Worm (Caenorhabditis elegans) whole organism, young adult: ENCODE results near the gene R10F2.5.

Experiments
- B0035.1 ChIP-seq: sonication (generic microtip); optimal IDR thresholded peaks from 2 replicates; lab custom pipeline; 2016; ENCODE audit warnings: missing genetic modification characterization, mild to moderate bottlenecking, missing compliant biosample characterization, missing genotype, missing genetic modification reagents
- B0336.3 ChIP-seq: fragments of 200-800 bp; sonication (Bioruptor generic); IDR thresholded peaks from 2 replicates; pipeline ENCODE4 v1.3.6; 2022; ENCODE audit warnings: missing genetic modification characterization, missing compliant biosample characterization
- F22D6.2 ChIP-seq: sonication (generic microtip); optimal IDR thresholded peaks from 2 replicates; lab custom pipeline; 2016; ENCODE audit warnings: mild to moderate bottlenecking, missing genetic modification characterization, missing compliant biosample characterization
- F23B12.7 ChIP-seq: sonication (generic microtip); optimal IDR thresholded peaks from 2 replicates; lab custom pipeline; 2017; ENCODE audit warnings: missing genetic modification characterization, mild to moderate bottlenecking, missing compliant biosample characterization, antibody characterized with exemption, moderate library complexity; ENCODE audit not compliant: insufficient read depth
- F33H1.4 ChIP-seq: fragments of 200-800 bp; sonication (Bioruptor generic); IDR thresholded peaks from 2 replicates; pipeline ENCODE4 v1.3.6; 2022; ENCODE audit warnings: missing genetic modification reagents, missing genetic modification characterization, missing compliant biosample characterization
- F37B4.10 ChIP-seq: fragments of 200-800 bp; sonication (Bioruptor generic); IDR thresholded peaks from 2 replicates; pipeline ENCODE4 v1.3.6; 2022; ENCODE audit warnings: missing genetic modification characterization, missing compliant biosample characterization
- F39B2.1 ChIP-seq: fragments of 200-800 bp; sonication (Bioruptor generic); IDR thresholded peaks from 2 replicates; pipeline ENCODE4 v1.3.6; 2022; ENCODE audit warnings: missing genetic modification reagents, missing genetic modification characterization, missing compliant biosample characterization
- F55B11.4 ChIP-seq: sonication (generic microtip); optimal IDR thresholded peaks from 2 replicates; lab custom pipeline; 2016; ENCODE audit warnings: missing compliant biosample characterization, missing genetic modification characterization, borderline replicate concordance; ENCODE audit not compliant: insufficient read depth
- F57C9.4 ChIP-seq: sonication (generic microtip); optimal IDR thresholded peaks from 2 replicates; lab custom pipeline; 2017; ENCODE audit warnings: mild to moderate bottlenecking, missing genetic modification characterization, missing compliant biosample characterization
- K11D2.4 ChIP-seq: fragments of 200-800 bp; sonication (Bioruptor generic); IDR thresholded peaks from 2 replicates; pipeline ENCODE4 v1.3.6; 2022; ENCODE audit warnings: missing genetic modification reagents, missing genetic modification characterization, missing compliant biosample characterization
- K12H6.12 ChIP-seq: fragments of 200-800 bp; sonication (Bioruptor generic); optimal IDR thresholded peaks from 2 replicates; lab custom pipeline; 2018; ENCODE audit warnings: mild to moderate bottlenecking, missing genetic modification characterization, missing compliant biosample characterization
- T07F8.4 ChIP-seq: sonication (generic microtip); optimal IDR thresholded peaks from 2 replicates; lab custom pipeline; 2016; ENCODE audit warnings: mild to moderate bottlenecking, missing genetic modification characterization, moderate library complexity, missing compliant biosample characterization
- Y67H2A.10 ChIP-seq: fragments of 200-800 bp; sonication (Bioruptor generic); conservative IDR thresholded peaks from 2 replicates; pipeline ENCODE4 v1.3.6; 2022; ENCODE audit warnings: missing genetic modification reagents, missing genetic modification characterization, missing compliant biosample characterization
- akir-1 ChIP-seq: fragments of 200-800 bp; sonication (Bioruptor generic); optimal IDR thresholded peaks from 2 replicates; lab custom pipeline; 2018; ENCODE audit warnings: mild to moderate bottlenecking, missing genetic modification characterization, moderate library complexity, missing compliant biosample characterization
- attf-3 ChIP-seq: fragments of 200-800 bp; sonication (Bioruptor generic); conservative IDR thresholded peaks from 2 replicates; pipeline ENCODE4 v1.3.6; 2022; ENCODE audit warnings: missing genetic modification reagents, missing genetic modification characterization, missing compliant biosample characterization
- attf-5 ChIP-seq: fragments of 200-800 bp; sonication (Bioruptor generic); optimal IDR thresholded peaks from 2 replicates; lab custom pipeline; 2018; ENCODE audit warnings: mild to moderate bottlenecking, missing genetic modification characterization, missing compliant biosample characterization
- bed-1 ChIP-seq: fragments of 200-800 bp; sonication (Bioruptor generic); IDR thresholded peaks from 2 replicates; pipeline ENCODE4 v1.3.6; 2022; ENCODE audit warnings: missing genetic modification reagents, missing genetic modification characterization, missing compliant biosample characterization
- cebp-2 ChIP-seq: fragments of 200-800 bp; sonication (Bioruptor generic); IDR thresholded peaks from 2 replicates; pipeline ENCODE4 v1.3.6; 2022; ENCODE audit warnings: missing genetic modification characterization, missing compliant biosample characterization
- ceh-58 ChIP-seq: fragments of 200-800 bp; sonication (Bioruptor generic); IDR thresholded peaks from 2 replicates; pipeline ENCODE4 v1.3.6; 2022; ENCODE audit warnings: missing genetic modification characterization, missing compliant biosample characterization
- die-1 ChIP-seq: sonication (generic microtip); optimal IDR thresholded peaks from 2 replicates; lab custom pipeline; 2016; ENCODE audit warnings: missing genotype, mild to moderate bottlenecking, missing genetic modification characterization, missing compliant biosample characterization
- dox-1 ChIP-seq: fragments of 200-800 bp; sonication (Bioruptor generic); IDR thresholded peaks from 2 replicates; pipeline ENCODE4 v1.3.6; 2022; ENCODE audit warnings: missing genetic modification reagents, missing genetic modification characterization, missing compliant biosample characterization
- dpff-1 ChIP-seq: sonication (generic microtip); optimal IDR thresholded peaks from 2 replicates; lab custom pipeline; 2017; ENCODE audit warnings: mild to moderate bottlenecking, missing genetic modification characterization, missing compliant biosample characterization
- dpl-1 ChIP-seq: fragments of 150-350 bp; optimal IDR thresholded peaks from 2 replicates; lab custom pipeline; 2014; ENCODE audit warnings: missing biosample characterization, missing genetic modification reagents, missing genetic modification characterization
- egl-18 ChIP-seq: fragments of 200-800 bp; sonication (Bioruptor generic); IDR thresholded peaks from 2 replicates; pipeline ENCODE4 v1.3.6; 2022; ENCODE audit warnings: missing genetic modification reagents, missing genetic modification characterization, missing compliant biosample characterization
- ets-4 ChIP-seq: fragments of 200-800 bp; sonication (Bioruptor generic); optimal IDR thresholded peaks from 2 replicates; lab custom pipeline; 2018; ENCODE audit warnings: mild to moderate bottlenecking, missing genetic modification characterization, missing compliant biosample characterization
- hmg-1.2 ChIP-seq: fragments of 200-800 bp; sonication (Bioruptor generic); IDR thresholded peaks from 2 replicates; pipeline ENCODE4 v1.3.6; 2022; ENCODE audit warnings: missing genetic modification reagents, missing genetic modification characterization, missing compliant biosample characterization
- hsf-1 ChIP-seq: fragments of 200-800 bp; sonication (Bioruptor generic); IDR thresholded peaks from 2 replicates; pipeline ENCODE4 v1.3.6; 2022; ENCODE audit warnings: missing genetic modification reagents, missing genetic modification characterization, missing compliant biosample characterization
- let-607 ChIP-seq, 2 experiments: fragments of 200-800 bp in 1 of 2; sonication (Bioruptor generic) in 1 of 2; sonication (generic microtip) in 1 of 2; optimal IDR thresholded peaks; 2 replicates each; lab custom pipeline; 2016 to 2018; ENCODE audit warnings: mild to moderate bottlenecking in 2 of 2, missing compliant biosample characterization in 2 of 2, missing genetic modification characterization in 2 of 2, moderate library complexity in 2 of 2, missing genotype in 1 of 2
- lir-1 ChIP-seq: fragments of 200-800 bp; sonication (Bioruptor generic); conservative IDR thresholded peaks from 2 replicates; pipeline ENCODE4 v1.3.6; 2022; ENCODE audit warnings: missing genetic modification reagents, missing genetic modification characterization, missing compliant biosample characterization
- madf-10 ChIP-seq: sonication (generic microtip); optimal IDR thresholded peaks from 2 replicates; lab custom pipeline; 2016; ENCODE audit warnings: mild to moderate bottlenecking, missing genetic modification characterization, missing compliant biosample characterization
- madf-6 ChIP-seq: fragments of 200-800 bp; sonication (Bioruptor generic); IDR thresholded peaks from 2 replicates; pipeline ENCODE4 v1.3.6; 2022; ENCODE audit warnings: missing genetic modification reagents, missing genetic modification characterization, missing compliant biosample characterization
- mcd-1 ChIP-seq: fragments of 200-800 bp; sonication (Bioruptor generic); IDR thresholded peaks from 2 replicates; pipeline ENCODE4 v1.3.6; 2022; ENCODE audit warnings: missing genetic modification reagents, missing genetic modification characterization, missing compliant biosample characterization
- mes-4 ChIP-seq: sonication (generic microtip); optimal IDR thresholded peaks from 2 replicates; lab custom pipeline; 2016; ENCODE audit warnings: missing genotype, missing genetic modification characterization, missing compliant biosample characterization
- mxl-1 ChIP-seq: sonication (generic microtip); optimal IDR thresholded peaks from 2 replicates; lab custom pipeline; 2016; ENCODE audit warnings: missing genetic modification characterization, missing compliant biosample characterization
- nfya-1 ChIP-seq: sonication (generic microtip); optimal IDR thresholded peaks from 2 replicates; lab custom pipeline; 2017; ENCODE audit warnings: antibody characterized with exemption, missing compliant biosample characterization, missing genetic modification characterization, borderline replicate concordance; ENCODE audit not compliant: insufficient read depth
- pbrm-1 ChIP-seq: fragments of 200-800 bp; sonication (Bioruptor generic); IDR thresholded peaks from 2 replicates; pipeline ENCODE4 v1.3.6; 2022; ENCODE audit warnings: missing genetic modification reagents, missing genetic modification characterization, missing compliant biosample characterization
- repo-1 ChIP-seq: sonication (generic microtip); optimal IDR thresholded peaks from 2 replicates; lab custom pipeline; 2017; ENCODE audit warnings: mild to moderate bottlenecking, missing genetic modification characterization, missing compliant biosample characterization
- sdz-38 ChIP-seq: sonication (generic microtip); optimal IDR thresholded peaks from 2 replicates; lab custom pipeline; 2016; ENCODE audit warnings: missing genotype, missing genetic modification characterization, missing compliant biosample characterization
- sea-2 ChIP-seq: fragments of 200-800 bp; sonication (Bioruptor generic); IDR thresholded peaks from 2 replicates; pipeline ENCODE4 v1.3.6; 2022; ENCODE audit warnings: missing genetic modification characterization, missing compliant biosample characterization
- snpc-4 ChIP-seq, 5 experiments: fragments of 150-350 bp in 1 of 5; sonication (generic microtip) in 4 of 5; optimal IDR thresholded peaks; 2 replicates each; lab custom pipeline; 2014 to 2018; ENCODE audit warnings: missing genetic modification characterization in 5 of 5, missing biosample characterization in 3 of 5, antibody characterized with exemption in 2 of 5, mild to moderate bottlenecking in 2 of 5, missing compliant biosample characterization in 2 of 5, missing genotype in 2 of 5, moderate library complexity in 2 of 5, missing genetic modification reagents in 1 of 5
- sptf-2 ChIP-seq: fragments of 200-800 bp; sonication (Bioruptor generic); optimal IDR thresholded peaks from 2 replicates; lab custom pipeline; 2018; ENCODE audit warnings: mild to moderate bottlenecking, missing genetic modification characterization, missing compliant biosample characterization
- tbx-9 ChIP-seq: sonication (generic microtip); optimal IDR thresholded peaks from 2 replicates; lab custom pipeline; 2016; ENCODE audit warnings: borderline replicate concordance, missing genetic modification characterization, inconsistent platforms, missing compliant biosample characterization
- xnd-1 ChIP-seq: sonication (generic microtip); optimal IDR thresholded peaks from 2 replicates; lab custom pipeline; 2016; ENCODE audit warnings: missing genotype, missing genetic modification reagents, missing genetic modification characterization, missing compliant biosample characterization
- ztf-22 ChIP-seq: fragments of 200-800 bp; sonication (Bioruptor generic); optimal IDR thresholded peaks from 2 replicates; lab custom pipeline; 2018; ENCODE audit warnings: mild to moderate bottlenecking, missing genetic modification characterization, moderate library complexity, missing compliant biosample characterization
- ztf-26 ChIP-seq: sonication (generic microtip); optimal IDR thresholded peaks from 2 replicates; lab custom pipeline; 2017; ENCODE audit warnings: missing genetic modification characterization, missing compliant biosample characterization
- ztf-3 ChIP-seq: fragments of 200-800 bp; sonication (Bioruptor generic); optimal IDR thresholded peaks from 2 replicates; lab custom pipeline; 2018; ENCODE audit warnings: mild to moderate bottlenecking, missing genetic modification characterization, missing compliant biosample characterization
- ztf-6 ChIP-seq: fragments of 200-800 bp; sonication (Bioruptor generic); IDR thresholded peaks from 2 replicates; pipeline ENCODE4 v1.3.6; 2022; ENCODE audit warnings: missing genetic modification reagents, missing genetic modification characterization, missing compliant biosample characterization

R10F2.5 gene

DNA sequence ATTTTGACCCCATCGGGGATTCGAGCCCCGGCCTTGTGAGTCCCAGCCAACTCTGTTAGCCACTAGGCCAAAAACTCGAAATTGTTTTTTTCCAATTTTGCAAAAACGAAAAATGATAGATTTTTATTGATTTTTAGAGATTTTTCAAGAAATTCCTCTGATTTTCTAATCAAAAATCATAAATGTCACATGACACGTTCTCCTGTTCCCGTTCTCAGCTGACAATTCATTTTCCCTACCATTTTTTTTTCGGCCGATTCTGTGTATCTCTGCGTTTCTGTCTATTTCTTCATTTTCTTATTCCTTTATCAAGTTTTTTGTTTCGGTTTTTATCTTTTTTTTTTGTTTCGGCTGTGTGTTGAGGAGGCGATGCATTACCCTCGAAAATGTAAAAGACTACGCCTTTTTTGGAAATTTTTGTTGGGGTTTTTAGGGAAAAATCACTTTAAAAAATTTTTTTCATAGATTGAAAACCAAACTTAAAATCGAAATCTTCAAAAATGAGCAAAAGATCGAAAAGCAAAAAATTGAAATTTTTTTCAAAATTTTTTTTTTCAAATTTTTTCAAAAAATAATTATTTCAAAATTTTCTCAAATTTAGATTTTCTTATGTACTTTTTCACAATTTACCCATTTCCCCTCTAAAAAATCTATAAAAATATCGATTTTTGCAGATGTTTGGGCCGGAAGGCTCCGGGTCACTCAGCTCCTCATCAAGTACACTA is 50.3 kb downstream of the R10F2.5 start, which contains the start of gene klf-1 (continued):
- TF ChIP-seq ztf-22 (GFP tag; lab: Kevin White, UChicago) (no peak), mes-4 (tag; lab: Kevin White, UChicago) (no peak), mcd-1 (GFP tag; lab: Robert Waterston, UW) (0 out of 2 replicates have a peak, but pooled peaks have one; percentile 15), B0336.3 (GFP tag; lab: Robert Waterston, UW) (no peak), lir-1 (GFP tag; lab: Robert Waterston, UW) (no peak), F37B4.10 (GFP tag; lab: Robert Waterston, UW) (no peak), repo-1 (tag; lab: Kevin White, UChicago) (no peak), F33H1.4 (GFP tag; lab: Robert Waterston, UW) (no peak), snpc-4 (GFP tag; optimal IDR thresholded peaks at IDR 0.05; lab: Kevin White, UChicago) (no peak), snpc-4 (tag; optimal IDR thresholded peaks at IDR 0.05; lab: Kevin White, UChicago) (no peak), F23B12.7 (tag; lab: Kevin White, UChicago) (no peak), die-1 (tag; lab: Kevin White, UChicago) (no peak), ztf-26 (peak; percentile 50), pbrm-1 (GFP tag; lab: Robert Waterston, UW) (no peak), ets-4 (GFP tag; lab: Kevin White, UChicago) (no peak), K11D2.4 (peak; percentile 69), bed-1 (GFP tag; lab: Robert Waterston, UW) (no peak), F39B2.1 (GFP tag; lab: Robert Waterston, UW) (no peak), F22D6.2 (no peak), Y67H2A.10 (GFP tag; lab: Robert Waterston, UW) (no peak), xnd-1 (tag; lab: Kevin White, UChicago) (no peak), sea-2 (no peak), dpff-1 (tag; lab: Kevin White, UChicago) (no peak), egl-18 (GFP tag; lab: Robert Waterston, UW) (no peak), tbx-9 (tag; lab: Kevin White, UChicago) (no peak), akir-1 (GFP tag; lab: Kevin White, UChicago) (no peak), attf-5 (GFP tag; lab: Kevin White, UChicago) (peak; percentile 33), K12H6.12 (tag; lab: Kevin White, UChicago) (no peak), dox-1 (GFP tag; lab: Robert Waterston, UW) (peak; percentile 57), T07F8.4 (no peak), nfya-1 (tag; lab: Kevin White, UChicago) (no peak), cebp-2 (GFP tag; lab: Robert Waterston, UW) (no peak), ztf-3 (no peak), F57C9.4 (tag; lab: Kevin White, UChicago) (no peak), ztf-6 (GFP tag; lab: Robert Waterston, UW) (no peak), attf-3 (GFP tag; lab: Robert Waterston, UW) (no peak), ceh-58 (no peak), hmg-1.2 (GFP tag; lab: Robert Waterston, UW) (no peak), mxl-1 (tag; lab: Kevin White, UChicago) (no peak), madf-10 (tag; lab: Kevin White, UChicago) (peak; percentile 16), let-607 (tag; optimal IDR thresholded peaks at IDR 0.05; lab: Kevin White, UChicago) (peak in 1 of 2 experiments; percentile 11), F55B11.4 (no peak), hsf-1 (no peak), dpl-1 (GFP tag; lab: Kevin White, UChicago) (no peak), sdz-38 (no peak), B0035.1 (tag; lab: Kevin White, UChicago) (no peak), sptf-2 (GFP tag; lab: Kevin White, UChicago) (no peak), madf-6 (GFP tag; lab: Robert Waterston, UW) (no peak)
